Fruit fly (Drosophila melanogaster) whole organism, embryonic: ENCODE measurements around the gene CG31797.
A peak's percentile ranks its signal among the peaks of the same experiment; 100 is the strongest.

ENCODE experiments used
- Asciz ChIP-seq: fragments of 200-800 bp; sonication (Bioruptor generic); optimal IDR thresholded peaks from 2 replicates; lab custom pipeline; 2017; ENCODE audit warnings: missing biosample characterization, mild to moderate bottlenecking, missing genetic modification characterization, missing genetic modification reagents
- Atf6 ChIP-seq: fragments of 200-800 bp; sonication (Bioruptor generic); IDR thresholded peaks from 2 replicates; pipeline ENCODE4 v1.3.6; 2022; ENCODE audit warnings: missing biosample characterization, missing genetic modification characterization
- CG11695 ChIP-seq: fragments of 200-800 bp; sonication (Bioruptor generic); IDR thresholded peaks from 3 replicates; pipeline ENCODE4 v1.3.6; 2022; ENCODE audit warnings: missing biosample characterization, missing genetic modification characterization
- CG12299 ChIP-seq: fragments of 200-800 bp; sonication (Bioruptor generic); optimal IDR thresholded peaks from 2 replicates; lab custom pipeline; 2018; ENCODE audit warnings: missing biosample characterization, mild to moderate bottlenecking, missing genetic modification characterization
- CG12744 ChIP-seq: fragments of 200-800 bp; sonication (Bioruptor generic); optimal IDR thresholded peaks from 2 replicates; lab custom pipeline; 2016; ENCODE audit warnings: missing biosample characterization, missing genetic modification characterization
- CG13287 ChIP-seq: fragments of 200-800 bp; sonication (Bioruptor generic); IDR thresholded peaks from 2 replicates; pipeline ENCODE4 v1.3.6; 2022; ENCODE audit warnings: missing biosample characterization, missing genetic modification characterization; ENCODE audit not compliant: partially characterized antibody
- CG15479 ChIP-seq: fragments of 200-800 bp; sonication (Bioruptor generic); optimal IDR thresholded peaks from 3 replicates; lab custom pipeline; 2019; ENCODE audit warnings: missing biosample characterization, mild to moderate bottlenecking, missing genetic modification characterization, moderate library complexity
- CG16813 ChIP-seq: fragments of 200-800 bp; sonication (Bioruptor generic); IDR thresholded peaks from 3 replicates; pipeline ENCODE4 v1.3.6; 2022; ENCODE audit warnings: missing biosample characterization, missing genetic modification characterization; ENCODE audit not compliant: partially characterized antibody
- CG16815 ChIP-seq: fragments of 200-800 bp; sonication (Bioruptor generic); optimal IDR thresholded peaks from 3 replicates; lab custom pipeline; 2017; ENCODE audit warnings: missing biosample characterization, mild to moderate bottlenecking, missing genetic modification characterization
- CG17802 ChIP-seq: fragments of 200-800 bp; sonication (Bioruptor generic); optimal IDR thresholded peaks from 2 replicates; lab custom pipeline; 2018; ENCODE audit warnings: missing biosample characterization, mild to moderate bottlenecking, missing genetic modification characterization, moderate library complexity
- CG3281 ChIP-seq: fragments of 200-800 bp; sonication (Bioruptor generic); optimal IDR thresholded peaks from 3 replicates; lab custom pipeline; 2017; ENCODE audit warnings: missing biosample characterization, mild to moderate bottlenecking, missing genetic modification characterization
- CG4820 ChIP-seq: fragments of 200-800 bp; sonication (Bioruptor generic); optimal IDR thresholded peaks from 3 replicates; lab custom pipeline; 2016; ENCODE audit warnings: missing biosample characterization, missing genetic modification characterization
- CG6175 ChIP-seq: fragments of 200-800 bp; sonication (Bioruptor generic); IDR thresholded peaks from 3 replicates; pipeline ENCODE4 v1.3.6; 2022; ENCODE audit warnings: missing biosample characterization, missing genetic modification characterization
- CG6683 ChIP-seq: fragments of 200-800 bp; sonication (Bioruptor generic); optimal IDR thresholded peaks from 2 replicates; lab custom pipeline; 2017; ENCODE audit warnings: missing biosample characterization, mild to moderate bottlenecking, missing genetic modification characterization, missing genetic modification reagents
- CG6854 ChIP-seq: fragments of 200-800 bp; sonication (Bioruptor generic); optimal IDR thresholded peaks from 3 replicates; lab custom pipeline; 2017; ENCODE audit warnings: missing biosample characterization, mild to moderate bottlenecking, missing genetic modification characterization
- CG7372 ChIP-seq: fragments of 200-800 bp; sonication (Bioruptor generic); IDR thresholded peaks from 2 replicates; pipeline ENCODE4 v1.3.6; 2022; ENCODE audit warnings: missing biosample characterization, missing genetic modification characterization
- CG8281 ChIP-seq: fragments of 200-800 bp; sonication (Bioruptor generic); optimal IDR thresholded peaks from 2 replicates; lab custom pipeline; 2018; ENCODE audit warnings: missing biosample characterization, mild to moderate bottlenecking, missing genetic modification characterization, moderate library complexity
- CG8478 ChIP-seq: fragments of >200 bp; optimal IDR thresholded peaks from 2 replicates; lab custom pipeline; 2018
- CG9437 ChIP-seq: fragments of 200-800 bp; sonication (Bioruptor generic); optimal IDR thresholded peaks from 2 replicates; lab custom pipeline; 2018; ENCODE audit warnings: missing biosample characterization, mild to moderate bottlenecking, missing genetic modification characterization
- CG9609 ChIP-seq: fragments of 200-800 bp; sonication (Bioruptor generic); optimal IDR thresholded peaks from 3 replicates; lab custom pipeline; 2016; ENCODE audit warnings: missing biosample characterization, missing genetic modification characterization
- Hr39 ChIP-seq: fragments of >200 bp; optimal IDR thresholded peaks from 2 replicates; lab custom pipeline; 2017
- Hr51 ChIP-seq, 2 experiments: fragments of 200-800 bp; sonication (Bioruptor generic); optimal IDR thresholded peaks; 2 replicates in 1 of 2; 3 replicates in 1 of 2; lab custom pipeline; 2016 to 2018; ENCODE audit warnings: missing biosample characterization in 2 of 2, missing genetic modification characterization in 2 of 2, mild to moderate bottlenecking in 1 of 2, moderate library complexity in 1 of 2
- Hr78 ChIP-seq, 2 experiments: fragments of 200-800 bp in 1 of 2; fragments of >200 bp in 1 of 2; sonication (Bioruptor generic) in 1 of 2; optimal IDR thresholded peaks; 2 replicates each; lab custom pipeline; 2017 to 2019; ENCODE audit warnings: missing biosample characterization in 2 of 2, missing genetic modification characterization in 2 of 2, mild to moderate bottlenecking in 1 of 2, moderate library complexity in 1 of 2
- NC2α ChIP-seq: fragments of 200-800 bp; sonication (Bioruptor generic); optimal IDR thresholded peaks from 2 replicates; lab custom pipeline; 2016; ENCODE audit warnings: missing biosample characterization, missing genetic modification characterization
- NFAT ChIP-seq: fragments of 200-800 bp; sonication (Bioruptor generic); IDR thresholded peaks from 2 replicates; pipeline ENCODE4 v1.3.6; 2022; ENCODE audit warnings: missing biosample characterization, missing genetic modification characterization
- Sox102F ChIP-seq: fragments of 200-800 bp; sonication (Bioruptor generic); optimal IDR thresholded peaks from 2 replicates; lab custom pipeline; 2018; ENCODE audit warnings: missing biosample characterization, mild to moderate bottlenecking, missing genetic modification characterization, moderate library complexity
- Tbp ChIP-seq: fragments of >200 bp; optimal IDR thresholded peaks from 2 replicates; lab custom pipeline; 2018; ENCODE audit warnings: missing biosample characterization, missing genetic modification characterization
- bowl ChIP-seq: fragments of 200-800 bp; sonication (Bioruptor generic); IDR thresholded peaks from 2 replicates; pipeline ENCODE4 v1.3.6; 2022; ENCODE audit warnings: missing biosample characterization, missing genetic modification characterization
- bsh ChIP-seq, 2 experiments: fragments of 200-800 bp; sonication (Bioruptor generic); optimal IDR thresholded peaks; 2 replicates each; lab custom pipeline; 2017 to 2018; ENCODE audit warnings: mild to moderate bottlenecking in 2 of 2, missing biosample characterization in 2 of 2, missing genetic modification characterization in 2 of 2, moderate library complexity in 1 of 2
- chn ChIP-seq: fragments of 200-800 bp; sonication (Bioruptor generic); optimal IDR thresholded peaks from 2 replicates; lab custom pipeline; 2016; ENCODE audit warnings: missing biosample characterization, missing genetic modification characterization
- dmrt99B ChIP-seq: fragments of 200-800 bp; sonication (Bioruptor generic); optimal IDR thresholded peaks from 2 replicates; lab custom pipeline; 2018; ENCODE audit warnings: missing biosample characterization, mild to moderate bottlenecking, missing genetic modification characterization, moderate library complexity
- emc ChIP-seq: fragments of 200-800 bp; sonication (Bioruptor generic); optimal IDR thresholded peaks from 2 replicates; lab custom pipeline; 2016; ENCODE audit warnings: missing biosample characterization, missing genetic modification characterization
- gsb-n ChIP-seq: fragments of 200-800 bp; sonication (Bioruptor generic); optimal IDR thresholded peaks from 3 replicates; lab custom pipeline; 2018; ENCODE audit warnings: missing biosample characterization, mild to moderate bottlenecking, missing genetic modification characterization
- hkb ChIP-seq, 2 experiments: fragments of 200-800 bp in 1 of 2; fragments of >200 bp in 1 of 2; sonication (Bioruptor generic) in 1 of 2; IDR thresholded peaks in 1 of 2; optimal IDR thresholded peaks in 1 of 2; 2 replicates each; pipeline versions ENCODE4 v1.3.6 to Lab custom; 2017 to 2022; ENCODE audit warnings: missing biosample characterization in 1 of 2, missing genetic modification characterization in 1 of 2
- insv ChIP-seq, 2 experiments: fragments of 200-800 bp; sonication (Bioruptor generic); optimal IDR thresholded peaks; 3 replicates each; lab custom pipeline; 2016 to 2018; ENCODE audit warnings: missing biosample characterization in 2 of 2, missing genetic modification characterization in 2 of 2
- kay ChIP-seq: fragments of 200-800 bp; sonication (Bioruptor generic); optimal IDR thresholded peaks from 2 replicates; lab custom pipeline; 2016; ENCODE audit warnings: missing biosample characterization, missing genetic modification characterization
- ken ChIP-seq: fragments of 200-800 bp; sonication (Bioruptor generic); IDR thresholded peaks from 3 replicates; pipeline ENCODE4 v1.3.6; 2022; ENCODE audit warnings: missing biosample characterization, missing genetic modification characterization
- lab ChIP-seq: fragments of 200-800 bp; sonication (Bioruptor generic); optimal IDR thresholded peaks from 3 replicates; lab custom pipeline; 2017; ENCODE audit warnings: missing biosample characterization, missing genetic modification characterization, mild to moderate bottlenecking, moderate library complexity, missing genetic modification reagents
- luna ChIP-seq: fragments of 200-800 bp; sonication (Bioruptor generic); optimal IDR thresholded peaks from 2 replicates; lab custom pipeline; 2016; ENCODE audit warnings: missing biosample characterization, missing genetic modification characterization
- mirr ChIP-seq: fragments of 200-800 bp; sonication (Bioruptor generic); optimal IDR thresholded peaks from 3 replicates; lab custom pipeline; 2018; ENCODE audit warnings: missing biosample characterization, mild to moderate bottlenecking, missing genetic modification characterization
- p53 ChIP-seq: fragments of 200-800 bp; sonication (Bioruptor generic); optimal IDR thresholded peaks from 2 replicates; lab custom pipeline; 2016; ENCODE audit warnings: missing biosample characterization, missing genetic modification characterization
- pan ChIP-seq, 4 experiments: fragments of >200 bp in 3 of 4; fragments of 200-800 bp in 1 of 4; sonication (Bioruptor generic) in 1 of 4; optimal IDR thresholded peaks in 3 of 4; IDR thresholded peaks in 1 of 4; 2 replicates each; pipeline versions ENCODE4 v1.3.6 to Lab custom; 2017 to 2022; ENCODE audit warnings: missing biosample characterization in 2 of 4, missing genetic modification characterization in 2 of 4, mixed read lengths in 1 of 4
- peb ChIP-seq: fragments of 200-800 bp; sonication (Bioruptor generic); IDR thresholded peaks from 2 replicates; pipeline ENCODE4 v1.3.6; 2022; ENCODE audit warnings: missing biosample characterization, missing genetic modification characterization
- phol ChIP-seq: fragments of 200-800 bp; sonication (Bioruptor generic); optimal IDR thresholded peaks from 3 replicates; lab custom pipeline; 2018; ENCODE audit warnings: missing biosample characterization, mild to moderate bottlenecking, missing genetic modification characterization, moderate library complexity
- pita ChIP-seq: fragments of 200-800 bp; sonication (Bioruptor generic); optimal IDR thresholded peaks from 2 replicates; lab custom pipeline; 2017; ENCODE audit warnings: missing biosample characterization, mild to moderate bottlenecking, missing genetic modification characterization
- scrt ChIP-seq: fragments of 200-800 bp; sonication (Bioruptor generic); optimal IDR thresholded peaks from 2 replicates; lab custom pipeline; 2018; ENCODE audit warnings: missing biosample characterization, mild to moderate bottlenecking, missing genetic modification characterization, moderate library complexity
- sd ChIP-seq: fragments of 200-800 bp; sonication (Bioruptor generic); optimal IDR thresholded peaks from 3 replicates; lab custom pipeline; 2018; ENCODE audit warnings: missing biosample characterization, mild to moderate bottlenecking, missing genetic modification characterization, moderate library complexity
- sens ChIP-seq: fragments of 200-800 bp; sonication (Bioruptor generic); peaks from one replicate; lab custom pipeline; 2016; ENCODE audit warnings: missing biosample characterization, missing genetic modification characterization
- vvl ChIP-seq: fragments of 200-800 bp; sonication (Bioruptor generic); IDR thresholded peaks from 2 replicates; pipeline ENCODE4 v1.3.6; 2022; ENCODE audit warnings: missing biosample characterization, missing genetic modification characterization
- yki ChIP-seq: fragments of >200 bp; optimal IDR thresholded peaks from 3 replicates; lab custom pipeline; 2018

The CG31797 gene

dm6 chr2L:19285507-19285906 lies 23.5 kb upstream of the CG31797 start (continued):
- TF ChIP-seq insv (GFP tag; optimal IDR thresholded peaks at IDR 0.05; lab: Kevin White, UChicago) (no peak), Hr39 (lab: Kevin White, UChicago) (no peak), CG11695 (GFP tag; lab: Robert Waterston, UW) (no peak), Tbp (GFP tag; lab: Kevin White, UChicago) (no peak), CG12744 (no peak), luna (GFP tag; lab: Kevin White, UChicago) (no peak), sd (tag; lab: Kevin White, UChicago) (no peak), CG7372 (GFP tag; lab: Robert Waterston, UW) (no peak), CG8281 (tag; lab: Kevin White, UChicago) (no peak), CG15479 (no peak), pan (optimal IDR thresholded peaks at IDR 0.05; lab: Kevin White, UChicago) (peak in 1 of 2 experiments; percentile 7), pan (GFP tag; optimal IDR thresholded peaks at IDR 0.05 in 1 of 2, IDR thresholded peaks at IDR 0.05 in 1 of 2) (peak in 1 of 2 experiments; percentile 22), CG3281 (peak; percentile 28), dmrt99B (tag; lab: Kevin White, UChicago) (peak; percentile 58), bsh (GFP tag; optimal IDR thresholded peaks at IDR 0.05; lab: Kevin White, UChicago) (peak in 1 of 2 experiments; percentile 31), lab (GFP tag; lab: Kevin White, UChicago) (peak; percentile 51), Hr51 (GFP tag; optimal IDR thresholded peaks at IDR 0.05; lab: Kevin White, UChicago) (peak in 1 of 2 experiments; percentile 50), CG16813 (GFP tag; lab: Robert Waterston, UW) (no peak), CG13287 (GFP tag; lab: Robert Waterston, UW) (no peak), CG9609 (GFP tag; lab: Kevin White, UChicago) (no peak), Hr78 (GFP tag; optimal IDR thresholded peaks at IDR 0.05; lab: Kevin White, UChicago) (no peak), Atf6 (GFP tag; lab: Robert Waterston, UW) (peak; percentile 33; the same call in 1 of the 2 replicates), peb (no peak), NFAT (GFP tag; lab: Robert Waterston, UW) (no peak), CG8478 (lab: Kevin White, UChicago) (no peak), CG6854 (GFP tag; lab: Kevin White, UChicago) (no peak), CG17802 (no peak), NC2α (GFP tag; lab: Kevin White, UChicago) (no peak), mirr (GFP tag; lab: Kevin White, UChicago) (no peak), CG16815 (GFP tag; lab: Kevin White, UChicago) (no peak), p53 (GFP tag; lab: Kevin White, UChicago) (no peak), CG6683 (GFP tag; lab: Kevin White, UChicago) (no peak), pita (GFP tag; lab: Kevin White, UChicago) (no peak), ken (GFP tag; lab: Robert Waterston, UW) (0 out of 3 replicates have a peak, but pooled peaks have one; percentile 23), bowl (GFP tag; lab: Robert Waterston, UW) (no peak), CG12299 (no peak), phol (tag; lab: Kevin White, UChicago) (peak; percentile 44), scrt (GFP tag; lab: Kevin White, UChicago) (peak; percentile 7), emc (GFP tag; lab: Kevin White, UChicago) (no peak), hkb (optimal IDR thresholded peaks at IDR 0.05; lab: Kevin White, UChicago) (no peak), hkb (GFP tag; IDR thresholded peaks at IDR 0.05; lab: Robert Waterston, UW) (peak; percentile 54), Sox102F (peak; percentile 42), yki (no peak), kay (GFP tag; lab: Kevin White, UChicago) (no peak), chn (GFP tag; lab: Kevin White, UChicago) (no peak), vvl (GFP tag; lab: Robert Waterston, UW) (0 out of 2 replicates have a peak, but pooled peaks have one; percentile 25), sens (GFP tag; lab: Kevin White, UChicago) (peak; percentile 77), CG9437 (no peak), gsb-n (no peak), Asciz (GFP tag; lab: Kevin White, UChicago) (no peak), CG6175 (no peak), CG4820 (GFP tag; lab: Kevin White, UChicago) (peak; percentile 17)
